Worm (Caenorhabditis elegans): ENCODE data around the gene lmp-2.

Gene lmp-2

DNA sequence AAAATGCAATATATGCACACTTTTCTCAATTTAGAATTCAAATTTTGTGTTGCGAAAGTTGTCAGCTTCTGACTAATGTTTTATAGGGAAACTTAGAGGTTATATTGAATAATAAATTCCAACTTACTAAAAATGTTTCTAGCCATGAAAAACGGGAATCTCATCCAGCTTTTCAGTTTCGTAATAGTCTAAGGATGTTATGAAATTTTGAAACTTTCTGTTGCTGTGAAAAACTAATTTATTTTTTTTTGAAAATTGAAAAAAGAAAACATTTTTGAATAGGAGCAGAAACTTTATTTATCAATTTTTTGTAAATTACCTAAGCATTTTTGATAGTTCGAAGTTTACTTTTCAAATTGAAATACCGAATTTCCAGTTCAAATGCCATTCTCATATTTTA lies 3.8 kb upstream of the lmp-2 start:
- TF ChIP-seq mab-5 (tag; optimal IDR thresholded peaks at IDR 0.05) (no peak), nhr-2 (tag; optimal IDR thresholded peaks at IDR 0.05) (no peak), zip-8 (tag; optimal IDR thresholded peaks at IDR 0.05) (no peak), unc-62 (GFP tag; optimal IDR thresholded peaks at IDR 0.05) (no peak), ceh-39 (tag; optimal IDR thresholded peaks at IDR 0.05) (no peak), snpc-4 (tag; optimal IDR thresholded peaks at IDR 0.05) (no peak), nhr-12 (tag; optimal IDR thresholded peaks at IDR 0.05) (no peak), nhr-28 (tag; optimal IDR thresholded peaks at IDR 0.05) (no peak), ceh-83 (GFP tag; optimal IDR thresholded peaks at IDR 0.05) (no peak), lsy-2 (tag; optimal IDR thresholded peaks at IDR 0.05) (no peak), M03D4.4 (tag; optimal IDR thresholded peaks at IDR 0.05) (no peak), unc-39 (tag; optimal IDR thresholded peaks at IDR 0.05) (no peak), bed-3 (GFP tag; optimal IDR thresholded peaks at IDR 0.05) (no peak), mls-2 (tag; optimal IDR thresholded peaks at IDR 0.05) (no peak), unc-120 (tag; optimal IDR thresholded peaks at IDR 0.05; ENCODE audit: poor library complexity, severe bottlenecking) (no peak)

DNA sequence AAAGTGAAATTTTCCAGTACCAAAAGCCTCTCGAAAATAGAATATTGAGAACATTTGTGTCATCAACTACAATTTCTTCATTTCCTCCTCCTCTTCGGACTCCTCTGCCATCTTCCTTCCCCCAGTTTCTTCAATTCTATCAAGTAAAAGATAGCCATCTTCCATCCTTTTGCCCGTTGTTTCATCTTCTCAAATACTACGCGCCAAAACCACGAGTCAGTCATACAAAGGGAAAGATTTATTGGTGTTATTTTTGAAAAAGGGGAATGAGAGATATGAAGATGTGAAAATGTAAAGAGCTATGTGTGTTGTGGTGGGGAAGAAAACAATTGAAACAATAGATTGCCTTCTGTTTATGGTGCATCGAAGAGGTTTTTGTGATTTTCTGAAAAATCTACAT lies 3.2 kb upstream of the lmp-2 start:
- TF ChIP-seq cnd-1 (tag; optimal IDR thresholded peaks at IDR 0.05) = no peak
- peak; percentile 11 for TF ChIP-seq mab-5 (tag; optimal IDR thresholded peaks at IDR 0.05)
- peak; percentile 25 for TF ChIP-seq ces-1 (GFP tag; optimal IDR thresholded peaks at IDR 0.05)
- TF ChIP-seq unc-120 (tag; optimal IDR thresholded peaks at IDR 0.05; ENCODE audit: poor library complexity, severe bottlenecking) = peak; percentile 18
- peak; percentile 63 for TF ChIP-seq unc-62 (GFP tag; optimal IDR thresholded peaks at IDR 0.05)

ce11 chrX:1123471-1123870 lies 1.9 kb upstream of the lmp-2 start:
- TF ChIP-seq unc-62 (GFP tag; optimal IDR thresholded peaks at IDR 0.05) = no peak

DNA sequence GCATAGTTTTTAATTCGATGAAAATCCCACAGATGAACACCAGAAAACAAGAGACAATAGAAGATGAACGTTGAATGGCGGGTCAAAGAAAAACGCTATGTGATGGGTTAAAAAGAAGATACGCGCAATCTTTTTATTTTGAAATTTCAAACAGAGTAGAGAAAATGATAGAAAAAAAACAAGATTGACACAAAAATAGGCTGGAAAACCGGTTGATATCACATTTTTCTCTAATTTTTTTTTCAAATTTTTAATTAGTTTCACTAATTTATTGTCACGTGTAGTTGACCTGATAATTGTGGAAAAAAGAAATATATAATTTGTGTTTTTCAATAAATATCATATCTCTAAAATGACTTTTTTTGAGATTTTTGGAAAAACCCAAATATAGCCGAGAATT lies 1.3 kb upstream of the lmp-2 start, which contains the start of gene C05D9.9:
Gene C05D9.9 (minus strand): TSS at position 101 of the 400 bp plus-strand sequence.
- TF ChIP-seq unc-39 (tag; optimal IDR thresholded peaks at IDR 0.05) = no peak
- no peak for TF ChIP-seq nhr-76 (tag; optimal IDR thresholded peaks at IDR 0.05)
- TF ChIP-seq cnd-1 (tag; optimal IDR thresholded peaks at IDR 0.05) = no peak
- no peak for TF ChIP-seq ceh-83 (GFP tag; optimal IDR thresholded peaks at IDR 0.05)
- no peak for TF ChIP-seq ham-2 (GFP tag; optimal IDR thresholded peaks at IDR 0.05)
- no peak for TF ChIP-seq bed-3 (GFP tag; optimal IDR thresholded peaks at IDR 0.05)
- no peak for TF ChIP-seq lin-32 (GFP tag; optimal IDR thresholded peaks at IDR 0.05)
- no peak for TF ChIP-seq mep-1 (tag; optimal IDR thresholded peaks at IDR 0.05)
- TF ChIP-seq ceh-43 (GFP tag; optimal IDR thresholded peaks at IDR 0.05) = no peak
- no peak for TF ChIP-seq sem-2 (GFP tag; optimal IDR thresholded peaks at IDR 0.05)
- TF ChIP-seq lsy-2 (tag; optimal IDR thresholded peaks at IDR 0.05) = no peak
- TF ChIP-seq nhr-2 (tag; optimal IDR thresholded peaks at IDR 0.05) = no peak
- no peak for TF ChIP-seq mab-5 (tag; optimal IDR thresholded peaks at IDR 0.05)
- no peak for TF ChIP-seq ceh-39 (tag; optimal IDR thresholded peaks at IDR 0.05)
- TF ChIP-seq flh-1 (GFP tag; optimal IDR thresholded peaks at IDR 0.05) = no peak
- no peak for TF ChIP-seq mls-2 (tag; optimal IDR thresholded peaks at IDR 0.05)
- no peak for TF ChIP-seq lin-13 (tag; optimal IDR thresholded peaks at IDR 0.05)
- TF ChIP-seq blmp-1 (tag; optimal IDR thresholded peaks at IDR 0.05) = no peak
- no peak for TF ChIP-seq ces-1 (GFP tag; optimal IDR thresholded peaks at IDR 0.05)

ce11 chrX:1126207-1126606 lies 792 bp downstream of the lmp-2 start:
- TF ChIP-seq cnd-1 (tag; optimal IDR thresholded peaks at IDR 0.05) (no peak), sptf-1 (tag; optimal IDR thresholded peaks at IDR 0.05) (no peak), nhr-76 (tag; optimal IDR thresholded peaks at IDR 0.05) (no peak), unc-120 (tag; optimal IDR thresholded peaks at IDR 0.05; ENCODE audit: poor library complexity, severe bottlenecking) (no peak), mab-5 (tag; optimal IDR thresholded peaks at IDR 0.05) (no peak), mls-2 (tag; optimal IDR thresholded peaks at IDR 0.05) (no peak), drap-1 (GFP tag; optimal IDR thresholded peaks at IDR 0.05) (no peak), pha-4 (tag; optimal IDR thresholded peaks at IDR 0.05) (no peak), ham-2 (GFP tag; optimal IDR thresholded peaks at IDR 0.05) (no peak), snpc-4 (tag; optimal IDR thresholded peaks at IDR 0.05) (no peak), lsy-2 (tag; optimal IDR thresholded peaks at IDR 0.05) (no peak)

DNA sequence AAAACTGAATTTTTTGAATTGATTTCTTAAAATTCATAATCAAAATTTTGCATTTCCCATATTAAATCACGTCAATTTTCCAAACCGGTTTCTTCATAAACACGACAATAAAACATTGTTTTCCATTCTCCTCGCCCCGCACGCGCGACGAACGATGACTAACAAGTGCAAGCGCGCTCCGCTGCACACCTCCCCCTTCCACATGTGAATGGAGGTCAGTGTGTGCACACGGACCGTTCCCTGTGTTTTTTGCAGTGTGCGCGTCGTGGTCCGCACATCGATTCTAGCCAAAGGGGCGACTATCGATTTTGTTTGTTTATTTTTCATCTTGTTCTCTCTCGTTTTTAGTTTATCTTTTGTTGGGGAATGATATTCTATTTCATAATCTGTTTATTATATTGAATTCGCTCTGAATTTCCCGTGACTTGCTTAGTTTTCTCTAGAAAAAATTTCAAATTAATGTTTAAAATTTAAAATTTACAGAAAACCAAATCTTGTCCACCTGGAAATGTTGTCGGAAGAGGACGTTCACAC lies 3.2 kb downstream of the lmp-2 start, which contains the start of gene snx-1:
Gene snx-1 (plus strand): TSS at position 484 of the 534 bp plus-strand sequence.
- TF ChIP-seq ham-2 (GFP tag; optimal IDR thresholded peaks at IDR 0.05) (no peak), zip-8 (tag; optimal IDR thresholded peaks at IDR 0.05) (no peak), lin-13 (tag; optimal IDR thresholded peaks at IDR 0.05) (peak; percentile 78), lin-32 (GFP tag; optimal IDR thresholded peaks at IDR 0.05) (no peak), nhr-12 (tag; optimal IDR thresholded peaks at IDR 0.05) (no peak), nhr-2 (tag; optimal IDR thresholded peaks at IDR 0.05) (peak; percentile 21), blmp-1 (tag; optimal IDR thresholded peaks at IDR 0.05) (no peak), mab-5 (tag; optimal IDR thresholded peaks at IDR 0.05) (no peak), ztf-11 (tag; optimal IDR thresholded peaks at IDR 0.05) (no peak), drap-1 (GFP tag; optimal IDR thresholded peaks at IDR 0.05) (peak; percentile 26), elt-3 (tag; optimal IDR thresholded peaks at IDR 0.05) (no peak), nhr-76 (tag; optimal IDR thresholded peaks at IDR 0.05) (no peak), mep-1 (tag; optimal IDR thresholded peaks at IDR 0.05) (peak; percentile 1), hlh-1 (tag; optimal IDR thresholded peaks at IDR 0.05) (no peak), pha-4 (tag; optimal IDR thresholded peaks at IDR 0.05) (peak; percentile 20), nhr-237 (tag; optimal IDR thresholded peaks at IDR 0.05) (peak; percentile 35), nhr-28 (tag; optimal IDR thresholded peaks at IDR 0.05) (no peak), M03D4.4 (tag; optimal IDR thresholded peaks at IDR 0.05) (peak; percentile 29), unc-120 (tag; optimal IDR thresholded peaks at IDR 0.05; ENCODE audit: poor library complexity, severe bottlenecking) (no peak), tbx-8 (GFP tag; optimal IDR thresholded peaks at IDR 0.05) (no peak), ces-1 (GFP tag; optimal IDR thresholded peaks at IDR 0.05) (no peak), ceh-39 (tag; optimal IDR thresholded peaks at IDR 0.05) (peak; percentile 25), cnd-1 (tag; optimal IDR thresholded peaks at IDR 0.05) (peak; percentile 38), unc-39 (tag; optimal IDR thresholded peaks at IDR 0.05) (no peak), sptf-1 (tag; optimal IDR thresholded peaks at IDR 0.05) (peak; percentile 52), snpc-4 (tag; optimal IDR thresholded peaks at IDR 0.05) (no peak)

Measured in whole organism, mixed stage, embryonic.